Worm (Caenorhabditis elegans) whole organism, L4 larva: Measurements from ENCODE around the gene Y48A6C.4.

Experiments used
- fkh-10 ChIP-seq: fragments of 150-350 bp; optimal IDR thresholded peaks from 2 replicates; lab custom pipeline; 2014; ENCODE audit warnings: missing biosample characterization, missing genetic modification reagents, missing genetic modification characterization
- mep-1 ChIP-seq: fragments of 150-350 bp; sonication (generic microtip); optimal IDR thresholded peaks from 3 replicates; lab custom pipeline; 2014; ENCODE audit warnings: missing biosample characterization, missing genetic modification characterization
- pqm-1 ChIP-seq: sonication (generic microtip); optimal IDR thresholded peaks from 2 replicates; lab custom pipeline; 2017; ENCODE audit warnings: missing biosample characterization, missing genetic modification characterization
- spr-1 ChIP-seq: sonication (generic microtip); optimal IDR thresholded peaks from 2 replicates; lab custom pipeline; 2016; ENCODE audit warnings: mild to moderate bottlenecking, missing genetic modification characterization, missing compliant biosample characterization

- TF ChIP-seq pqm-1 (tag; lab: Kevin White, UChicago) (no peak), spr-1 (tag; lab: Kevin White, UChicago) (no peak), mep-1 (tag; lab: Kevin White, UChicago) (no peak), fkh-10 (GFP tag; lab: Kevin White, UChicago) (no peak)
Measured at ce11 chrIII:11157099-11157498, 37.5 kb downstream of the Y48A6C.4 start, which contains the start of gene Y47D3A.31.
